Fruit fly (Drosophila melanogaster) whole organism, embryonic: ENCODE data around the gene CG5355.

Experiments
- Awh ChIP-seq: fragments of 200-800 bp; sonication (Bioruptor generic); IDR thresholded peaks from 2 replicates; pipeline ENCODE4, ENCODE4 v1.3.6; 2022; ENCODE audit warnings: missing biosample characterization, missing genetic modification characterization
- Bdp1 ChIP-seq: fragments of 200-800 bp; sonication (Bioruptor generic); optimal IDR thresholded peaks from 3 replicates; lab custom pipeline; 2016; ENCODE audit warnings: missing biosample characterization, missing genetic modification characterization
- CG10147 ChIP-seq: fragments of 200-800 bp; sonication (Bioruptor generic); optimal IDR thresholded peaks from 2 replicates; lab custom pipeline; 2019; ENCODE audit warnings: missing biosample characterization, mild to moderate bottlenecking, missing genetic modification characterization, moderate library complexity
- CG10462 ChIP-seq: fragments of 200-800 bp; sonication (Bioruptor generic); optimal IDR thresholded peaks from 2 replicates; lab custom pipeline; 2016; ENCODE audit warnings: missing biosample characterization, missing genetic modification characterization
- CG10565 ChIP-seq: fragments of 200-800 bp; sonication (Bioruptor generic); optimal IDR thresholded peaks from 3 replicates; lab custom pipeline; 2016; ENCODE audit warnings: missing biosample characterization, mild to moderate bottlenecking, missing genetic modification characterization
- CG11456 ChIP-seq: fragments of 200-800 bp; sonication (Bioruptor generic); IDR thresholded peaks from 3 replicates; pipeline ENCODE4 v1.3.6; 2022; ENCODE audit warnings: missing biosample characterization, missing genetic modification characterization
- CG12071 ChIP-seq: fragments of 200-800 bp; sonication (Bioruptor generic); optimal IDR thresholded peaks from 3 replicates; lab custom pipeline; 2018; ENCODE audit warnings: missing biosample characterization, mild to moderate bottlenecking, missing genetic modification characterization
- CG12104 ChIP-seq: fragments of 200-800 bp; sonication (Bioruptor generic); optimal IDR thresholded peaks from 3 replicates; lab custom pipeline; 2016; ENCODE audit warnings: missing biosample characterization, missing genetic modification characterization
- CG12219 ChIP-seq: fragments of 200-800 bp; sonication (Bioruptor generic); optimal IDR thresholded peaks from 3 replicates; lab custom pipeline; 2018; ENCODE audit warnings: missing biosample characterization, mild to moderate bottlenecking, missing genetic modification characterization
- CG13296 ChIP-seq: fragments of 200-800 bp; sonication (Bioruptor generic); optimal IDR thresholded peaks from 3 replicates; lab custom pipeline; 2018; ENCODE audit warnings: missing biosample characterization, mild to moderate bottlenecking, missing genetic modification characterization
- CG14965 ChIP-seq: fragments of 200-800 bp; sonication (Bioruptor generic); optimal IDR thresholded peaks from 2 replicates; lab custom pipeline; 2016; ENCODE audit warnings: missing biosample characterization, missing genetic modification characterization, borderline replicate concordance
- CG15073 ChIP-seq: fragments of 200-800 bp; sonication (Bioruptor generic); optimal IDR thresholded peaks from 2 replicates; lab custom pipeline; 2016; ENCODE audit warnings: missing biosample characterization, missing genetic modification characterization
- CG16779 ChIP-seq: fragments of 200-800 bp; sonication (Bioruptor generic); IDR thresholded peaks from 2 replicates; pipeline ENCODE4 v1.3.6; 2022; ENCODE audit warnings: missing biosample characterization, missing genetic modification characterization
- CG17829 ChIP-seq: fragments of 200-800 bp; optimal IDR thresholded peaks from 2 replicates; lab custom pipeline; 2019; ENCODE audit warnings: missing biosample characterization, mild to moderate bottlenecking, missing genetic modification characterization, moderate library complexity
- CG2678 ChIP-seq: fragments of 200-800 bp; sonication (Bioruptor generic); optimal IDR thresholded peaks from 3 replicates; lab custom pipeline; 2019; ENCODE audit warnings: missing biosample characterization, mild to moderate bottlenecking, missing genetic modification characterization, moderate library complexity
- CG4424 ChIP-seq: fragments of 200-800 bp; sonication (Bioruptor generic); optimal IDR thresholded peaks from 3 replicates; lab custom pipeline; 2016; ENCODE audit warnings: missing biosample characterization, missing genetic modification characterization
- CG5953 ChIP-seq: fragments of 200-800 bp; sonication (Bioruptor generic); IDR thresholded peaks from 2 replicates; pipeline ENCODE4 v1.3.6; 2022; ENCODE audit warnings: missing biosample characterization, missing genetic modification characterization
- CG6175 ChIP-seq: fragments of 200-800 bp; sonication (Bioruptor generic); IDR thresholded peaks from 3 replicates; pipeline ENCODE4 v1.3.6; 2022; ENCODE audit warnings: missing biosample characterization, missing genetic modification characterization
- CG6272 ChIP-seq: fragments of 200-800 bp; sonication (Bioruptor generic); IDR thresholded peaks from 2 replicates; pipeline ENCODE4 v1.3.6; 2022; ENCODE audit warnings: missing biosample characterization, missing genetic modification characterization
- CG7786 ChIP-seq: fragments of 200-800 bp; sonication (Bioruptor generic); optimal IDR thresholded peaks from 2 replicates; lab custom pipeline; 2016; ENCODE audit warnings: missing biosample characterization, missing genetic modification characterization
- CG8359 ChIP-seq: fragments of 200-800 bp; sonication (Bioruptor generic); optimal IDR thresholded peaks from 2 replicates; lab custom pipeline; 2017; ENCODE audit warnings: missing biosample characterization, mild to moderate bottlenecking, missing genetic modification characterization, borderline replicate concordance
- CG8924 ChIP-seq: fragments of 200-800 bp; optimal IDR thresholded peaks from 3 replicates; lab custom pipeline; 2019; ENCODE audit warnings: missing biosample characterization, mild to moderate bottlenecking, missing genetic modification characterization, moderate library complexity
- CG9932 ChIP-seq: fragments of 200-800 bp; sonication (Bioruptor generic); IDR thresholded peaks from 2 replicates; pipeline ENCODE4 v1.3.6; 2022; ENCODE audit warnings: missing biosample characterization, missing genetic modification characterization
- Dip2 ChIP-seq: fragments of 200-800 bp; sonication (Bioruptor generic); IDR thresholded peaks from 2 replicates; pipeline ENCODE4 v1.3.6; 2022; ENCODE audit warnings: missing biosample characterization, missing genetic modification characterization
- Dref ChIP-seq: fragments of 200-800 bp; sonication (Bioruptor generic); IDR thresholded peaks from 2 replicates; pipeline ENCODE4 v1.3.6; 2022; ENCODE audit warnings: missing biosample characterization, missing genetic modification characterization
- ERR ChIP-seq: fragments of 200-800 bp; sonication (Bioruptor generic); optimal IDR thresholded peaks from 2 replicates; lab custom pipeline; 2016; ENCODE audit warnings: missing biosample characterization, missing genetic modification characterization
- Fer1 ChIP-seq: fragments of 200-800 bp; sonication (Bioruptor generic); optimal IDR thresholded peaks from 2 replicates; lab custom pipeline; 2017; ENCODE audit warnings: missing biosample characterization, mild to moderate bottlenecking, missing genetic modification characterization
- H15 ChIP-seq: fragments of 200-800 bp; sonication (Bioruptor generic); IDR thresholded peaks from 3 replicates; pipeline ENCODE4 v1.3.6; 2022; ENCODE audit warnings: missing biosample characterization, missing genetic modification characterization
- Lpt ChIP-seq: fragments of >200 bp; optimal IDR thresholded peaks from 2 replicates; lab custom pipeline; 2018; ENCODE audit warnings: missing biosample characterization, missing genetic modification characterization
- Max ChIP-seq: fragments of 200-800 bp; sonication (Bioruptor generic); optimal IDR thresholded peaks from 2 replicates; lab custom pipeline; 2016; ENCODE audit warnings: missing biosample characterization, mild to moderate bottlenecking, missing genetic modification characterization
- NK7.1 ChIP-seq: fragments of 200-800 bp; sonication (Bioruptor generic); optimal IDR thresholded peaks from 3 replicates; lab custom pipeline; 2016; ENCODE audit warnings: missing biosample characterization, missing genetic modification characterization
- Oaz ChIP-seq: fragments of 200-800 bp; sonication (Bioruptor generic); IDR thresholded peaks from 2 replicates; pipeline ENCODE4 v1.3.6; 2022; ENCODE audit warnings: missing biosample characterization, missing genetic modification characterization
- Spps ChIP-seq: fragments of 200-800 bp; sonication (Bioruptor generic); optimal IDR thresholded peaks from 2 replicates; lab custom pipeline; 2018; ENCODE audit warnings: missing biosample characterization, mild to moderate bottlenecking, missing genetic modification characterization
- Xbp1 ChIP-seq: fragments of 200-800 bp; sonication (Bioruptor generic); optimal IDR thresholded peaks from 3 replicates; lab custom pipeline; 2016; ENCODE audit warnings: missing biosample characterization, mild to moderate bottlenecking, missing genetic modification characterization
- cad ChIP-seq: fragments of >200 bp; optimal IDR thresholded peaks from 2 replicates; lab custom pipeline; 2017; ENCODE audit warnings: missing biosample characterization, missing genetic modification characterization
- caup ChIP-seq: fragments of 200-800 bp; sonication (Bioruptor generic); optimal IDR thresholded peaks from 3 replicates; lab custom pipeline; 2017; ENCODE audit warnings: missing biosample characterization, mild to moderate bottlenecking, missing genetic modification characterization, moderate library complexity; ENCODE audit not compliant: severe bottlenecking
- crol ChIP-seq: fragments of 200-800 bp; sonication (Bioruptor generic); IDR thresholded peaks from 2 replicates; pipeline ENCODE4 v1.3.6; 2022; ENCODE audit warnings: missing biosample characterization, missing genetic modification characterization
- fd102C ChIP-seq: fragments of 200-800 bp; sonication (Bioruptor generic); optimal IDR thresholded peaks from 2 replicates; lab custom pipeline; 2018; ENCODE audit warnings: missing biosample characterization, mild to moderate bottlenecking, missing genetic modification characterization, moderate library complexity
- h ChIP-seq: fragments of >200 bp; optimal IDR thresholded peaks from 2 replicates; lab custom pipeline; 2017
- ham ChIP-seq: fragments of 200-800 bp; sonication (Bioruptor generic); IDR thresholded peaks from 2 replicates; pipeline ENCODE4 v1.3.6; 2022; ENCODE audit warnings: missing biosample characterization, missing genetic modification characterization
- hb ChIP-seq: fragments of 200-800 bp; sonication (Bioruptor generic); IDR thresholded peaks from 3 replicates; pipeline ENCODE4 v1.3.6; 2022; ENCODE audit warnings: missing biosample characterization, missing genetic modification characterization; ENCODE audit not compliant: partially characterized antibody
- mld ChIP-seq: fragments of 200-800 bp; sonication (Bioruptor generic); IDR thresholded peaks from 3 replicates; pipeline ENCODE4 v1.3.6; 2022; ENCODE audit warnings: missing biosample characterization, missing genetic modification characterization; ENCODE audit not compliant: partially characterized antibody
- pb ChIP-seq: fragments of 200-800 bp; sonication (Bioruptor generic); optimal IDR thresholded peaks from 3 replicates; lab custom pipeline; 2016; ENCODE audit warnings: missing biosample characterization, missing genetic modification characterization
- prd ChIP-seq, 3 experiments: fragments of >200 bp in 2 of 3; fragments of 200-800 bp in 1 of 3; sonication (Bioruptor generic) in 1 of 3; optimal IDR thresholded peaks in 2 of 3; IDR thresholded peaks in 1 of 3; 2 replicates in 2 of 3; 3 replicates in 1 of 3; pipeline versions ENCODE4 v1.3.6 to Lab custom; 2017 to 2022; ENCODE audit warnings: missing biosample characterization in 1 of 3, missing genetic modification characterization in 1 of 3
- psq ChIP-seq: fragments of 200-800 bp; sonication (Bioruptor generic); optimal IDR thresholded peaks from 2 replicates; lab custom pipeline; 2017; ENCODE audit warnings: missing biosample characterization, missing genetic modification characterization
- sc ChIP-seq, 3 experiments: fragments of >200 bp in 2 of 3; fragments of 200-800 bp in 1 of 3; sonication (Bioruptor generic) in 1 of 3; optimal IDR thresholded peaks; 2 replicates in 2 of 3; 3 replicates in 1 of 3; lab custom pipeline; 2017; ENCODE audit warnings: mild to moderate bottlenecking in 1 of 3, missing biosample characterization in 1 of 3, missing genetic modification characterization in 1 of 3, missing genetic modification reagents in 1 of 3
- schlank ChIP-seq: fragments of 200-800 bp; sonication (Bioruptor generic); optimal IDR thresholded peaks from 2 replicates; lab custom pipeline; 2018; ENCODE audit warnings: missing biosample characterization, mild to moderate bottlenecking, missing genetic modification characterization
- sr ChIP-seq: fragments of 200-800 bp; sonication (Bioruptor generic); IDR thresholded peaks from 3 replicates; pipeline ENCODE4 v1.3.6; 2022; ENCODE audit warnings: missing biosample characterization, missing genetic modification characterization
- vfl ChIP-seq: fragments of 200-800 bp; sonication (Bioruptor generic); optimal IDR thresholded peaks from 2 replicates; lab custom pipeline; 2016; ENCODE audit warnings: missing biosample characterization, missing genetic modification characterization
- vnd ChIP-seq: fragments of 200-800 bp; sonication (Bioruptor generic); IDR thresholded peaks from 3 replicates; pipeline ENCODE4 v1.3.6; 2022; ENCODE audit warnings: missing biosample characterization, missing genetic modification characterization; ENCODE audit not compliant: partially characterized antibody
- z ChIP-seq: fragments of 200-800 bp; sonication (Bioruptor generic); IDR thresholded peaks from 3 replicates; pipeline ENCODE4 v1.3.6; 2022; ENCODE audit warnings: missing biosample characterization, missing genetic modification characterization

The CG5355 gene

DNA sequence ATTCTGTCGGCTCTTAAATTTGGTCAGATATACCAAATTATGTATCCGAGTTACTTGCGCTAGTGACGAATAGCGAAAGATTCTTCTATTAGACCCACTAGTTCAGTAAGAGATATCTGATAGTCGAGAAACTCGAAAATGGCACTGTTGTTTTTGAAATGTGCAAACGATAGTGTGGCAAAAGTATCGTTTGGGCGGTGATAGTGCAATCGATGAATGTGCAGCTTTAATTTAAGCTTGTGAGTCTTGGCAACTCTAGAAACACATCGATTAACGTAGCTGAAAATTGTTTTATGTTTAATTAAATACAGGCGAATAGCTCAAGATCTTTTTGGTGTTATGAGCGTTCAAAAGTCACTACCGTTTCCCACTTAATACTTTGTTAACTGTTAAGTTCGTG lies 24.1 kb upstream of the CG5355 start, which contains the start of gene STUB1 (continued):
- TF ChIP-seq sr (GFP tag; lab: Robert Waterston, UW) (no peak), mld (GFP tag; lab: Robert Waterston, UW) (peak; percentile 98), CG12071 (GFP tag; lab: Kevin White, UChicago) (no peak), CG13296 (GFP tag; lab: Kevin White, UChicago) (no peak), CG6272 (GFP tag; lab: Robert Waterston, UW) (peak; percentile 31; the same call in 1 of the 2 replicates), CG6175 (no peak), CG10565 (GFP tag; lab: Kevin White, UChicago) (no peak), CG15073 (GFP tag; lab: Kevin White, UChicago) (no peak), Max (no peak), CG9932 (GFP tag; lab: Robert Waterston, UW) (no peak; the same call in 1 of the 2 replicates), CG10462 (no peak), psq (GFP tag; lab: Kevin White, UChicago) (no peak), Spps (no peak), Xbp1 (peak; percentile 16), vnd (GFP tag; lab: Robert Waterston, UW) (peak; percentile 98), CG14965 (GFP tag; lab: Kevin White, UChicago) (no peak), CG17829 (tag; lab: Kevin White, UChicago) (no peak), Bdp1 (GFP tag; lab: Kevin White, UChicago) (no peak), cad (GFP tag; lab: Kevin White, UChicago) (no peak), vfl (peak; percentile 25), ERR (GFP tag; lab: Kevin White, UChicago) (peak; percentile 19), CG5953 (no peak), CG12104 (no peak), z (GFP tag; lab: Robert Waterston, UW) (no peak), H15 (GFP tag; lab: Robert Waterston, UW) (no peak), Fer1 (GFP tag; lab: Kevin White, UChicago) (peak; percentile 26), CG7786 (GFP tag; lab: Kevin White, UChicago) (no peak), sc (optimal IDR thresholded peaks at IDR 0.05; lab: Kevin White, UChicago) (no peak), sc (GFP tag; optimal IDR thresholded peaks at IDR 0.05; lab: Kevin White, UChicago) (no peak), h (lab: Kevin White, UChicago) (no peak), CG16779 (GFP tag; lab: Robert Waterston, UW) (no peak), CG10147 (no peak), CG8924 (no peak), hb (GFP tag; lab: Robert Waterston, UW) (peak; percentile 99), schlank (tag; lab: Kevin White, UChicago) (no peak), crol (GFP tag; lab: Robert Waterston, UW) (no peak), NK7.1 (GFP tag; lab: Kevin White, UChicago) (no peak), CG2678 (tag; lab: Kevin White, UChicago) (no peak), Dip2 (GFP tag; lab: Robert Waterston, UW) (no peak), CG12219 (GFP tag; lab: Kevin White, UChicago) (no peak), Dref (GFP tag; lab: Robert Waterston, UW) (peak; percentile 94), ham (GFP tag; lab: Robert Waterston, UW) (no peak), Lpt (no peak), CG11456 (GFP tag; lab: Robert Waterston, UW) (no peak), prd (optimal IDR thresholded peaks at IDR 0.05; lab: Kevin White, UChicago) (no peak), prd (GFP tag; IDR thresholded peaks at IDR 0.05; lab: Robert Waterston, UW) (no peak), Awh (GFP tag; lab: Robert Waterston, UW) (no peak), caup (no peak), CG8359 (GFP tag; lab: Kevin White, UChicago) (no peak), CG4424 (GFP tag; lab: Kevin White, UChicago) (no peak), fd102C (no peak), Oaz (GFP tag; lab: Robert Waterston, UW) (no peak), pb (GFP tag; lab: Kevin White, UChicago) (no peak)
